Fruit fly (Drosophila melanogaster) whole organism, embryonic: ENCODE data around the gene peb.

ENCODE experiments used
- Abd-B ChIP-seq: fragments of 200-800 bp; sonication (Bioruptor generic); optimal IDR thresholded peaks from 2 replicates; lab custom pipeline; 2018; ENCODE audit warnings: missing biosample characterization, mild to moderate bottlenecking, missing genetic modification characterization, moderate library complexity
- Asciz ChIP-seq: fragments of 200-800 bp; sonication (Bioruptor generic); optimal IDR thresholded peaks from 2 replicates; lab custom pipeline; 2017; ENCODE audit warnings: missing biosample characterization, mild to moderate bottlenecking, missing genetic modification characterization, missing genetic modification reagents
- BEAF-32 ChIP-seq: fragments of 200-800 bp; sonication (Bioruptor generic); optimal IDR thresholded peaks from 3 replicates; lab custom pipeline; 2017; ENCODE audit warnings: missing biosample characterization, missing genetic modification characterization, mild to moderate bottlenecking, moderate library complexity, missing genetic modification reagents
- BtbVII ChIP-seq: fragments of 200-800 bp; sonication (Bioruptor generic); optimal IDR thresholded peaks from 3 replicates; lab custom pipeline; 2017; ENCODE audit warnings: missing biosample characterization, mild to moderate bottlenecking, missing genetic modification characterization
- Bteb2 ChIP-seq: fragments of 200-800 bp; sonication (Bioruptor generic); optimal IDR thresholded peaks from 2 replicates; lab custom pipeline; 2016; ENCODE audit warnings: missing biosample characterization, missing genetic modification characterization
- CG10321 ChIP-seq: fragments of 200-800 bp; sonication (Bioruptor generic); IDR thresholded peaks from 2 replicates; pipeline ENCODE4 v1.3.6; 2022; ENCODE audit warnings: missing biosample characterization, missing genetic modification characterization
- CG12391 ChIP-seq: fragments of 200-800 bp; sonication (Bioruptor generic); optimal IDR thresholded peaks from 3 replicates; lab custom pipeline; 2018; ENCODE audit warnings: missing biosample characterization, mild to moderate bottlenecking, missing genetic modification characterization, moderate library complexity
- CG13624 ChIP-seq: fragments of 200-800 bp; sonication (Bioruptor generic); optimal IDR thresholded peaks from 2 replicates; lab custom pipeline; 2016; ENCODE audit warnings: missing biosample characterization, missing genetic modification characterization
- CG15011 ChIP-seq: fragments of 200-800 bp; sonication (Bioruptor generic); optimal IDR thresholded peaks from 3 replicates; lab custom pipeline; 2018; ENCODE audit warnings: missing biosample characterization, mild to moderate bottlenecking, missing genetic modification characterization
- CG2120 ChIP-seq: fragments of 200-800 bp; sonication (Bioruptor generic); optimal IDR thresholded peaks from 3 replicates; lab custom pipeline; 2016; ENCODE audit warnings: missing biosample characterization, missing genetic modification characterization
- CG2199 ChIP-seq: fragments of 200-800 bp; sonication (Bioruptor generic); IDR thresholded peaks from 3 replicates; pipeline ENCODE4 v1.3.6; 2022; ENCODE audit warnings: missing biosample characterization, missing genetic modification characterization
- CG32532 ChIP-seq: fragments of 200-800 bp; sonication (Bioruptor generic); IDR thresholded peaks from 2 replicates; pipeline ENCODE4 v1.3.6; 2022; ENCODE audit warnings: missing biosample characterization, missing genetic modification characterization
- CG3407 ChIP-seq: fragments of 200-800 bp; sonication (Bioruptor generic); optimal IDR thresholded peaks from 2 replicates; lab custom pipeline; 2018; ENCODE audit warnings: missing biosample characterization, mild to moderate bottlenecking, missing genetic modification characterization
- CG34224 ChIP-seq: fragments of 200-800 bp; sonication (Bioruptor generic); IDR thresholded peaks from 3 replicates; pipeline ENCODE4 v1.3.6; 2022; ENCODE audit warnings: missing biosample characterization, missing genetic modification characterization; ENCODE audit not compliant: partially characterized antibody
- CG4282 ChIP-seq: fragments of 200-800 bp; sonication (Bioruptor generic); optimal IDR thresholded peaks from 2 replicates; lab custom pipeline; 2016; ENCODE audit warnings: missing biosample characterization, missing genetic modification characterization
- CG4360 ChIP-seq: fragments of 200-800 bp; sonication (Bioruptor generic); IDR thresholded peaks from 2 replicates; pipeline ENCODE4 v1.3.6; 2022; ENCODE audit warnings: missing biosample characterization, missing genetic modification characterization
- CG7745 ChIP-seq: fragments of 200-800 bp; sonication (Bioruptor generic); optimal IDR thresholded peaks from 2 replicates; lab custom pipeline; 2018; ENCODE audit warnings: missing biosample characterization, mild to moderate bottlenecking, missing genetic modification characterization, moderate library complexity
- CG7963 ChIP-seq: fragments of 200-800 bp; sonication (Bioruptor generic); IDR thresholded peaks from 3 replicates; pipeline ENCODE4 v1.3.6; 2022; ENCODE audit warnings: missing biosample characterization, missing genetic modification characterization; ENCODE audit not compliant: partially characterized antibody
- Camta ChIP-seq: fragments of 200-800 bp; sonication (Bioruptor generic); optimal IDR thresholded peaks from 2 replicates; lab custom pipeline; 2016; ENCODE audit warnings: missing biosample characterization, missing genetic modification characterization
- Dll ChIP-seq: fragments of 200-800 bp; sonication (Bioruptor generic); IDR thresholded peaks from 4 replicates; pipeline ENCODE4 v1.3.6; 2022; ENCODE audit warnings: missing biosample characterization, missing genetic modification characterization; ENCODE audit not compliant: partially characterized antibody
- Eip74EF ChIP-seq, 2 experiments: fragments of 200-800 bp in 1 of 2; fragments of >200 bp in 1 of 2; sonication (Bioruptor generic) in 1 of 2; optimal IDR thresholded peaks; 2 replicates each; lab custom pipeline; 2017 to 2019; ENCODE audit warnings: missing biosample characterization in 2 of 2, missing genetic modification characterization in 2 of 2, mild to moderate bottlenecking in 1 of 2, moderate library complexity in 1 of 2
- HLHmδ ChIP-seq: fragments of 200-800 bp; sonication (Bioruptor generic); optimal IDR thresholded peaks from 2 replicates; lab custom pipeline; 2018; ENCODE audit warnings: missing biosample characterization, mild to moderate bottlenecking, missing genetic modification characterization, moderate library complexity
- HmgZ ChIP-seq: fragments of 200-800 bp; sonication (Bioruptor generic); optimal IDR thresholded peaks from 2 replicates; lab custom pipeline; 2018; ENCODE audit warnings: missing biosample characterization, mild to moderate bottlenecking, missing genetic modification characterization
- Hmx ChIP-seq: fragments of 200-800 bp; sonication (Bioruptor generic); optimal IDR thresholded peaks from 2 replicates; lab custom pipeline; 2016; ENCODE audit warnings: missing biosample characterization, missing genetic modification characterization
- Jarid2 ChIP-seq: fragments of 200-800 bp; sonication (Bioruptor generic); optimal IDR thresholded peaks from 3 replicates; lab custom pipeline; 2017; ENCODE audit warnings: mild to moderate bottlenecking, missing biosample characterization, missing genetic modification reagents, missing genetic modification characterization
- Lim3 ChIP-seq: fragments of 200-800 bp; sonication (Bioruptor generic); IDR thresholded peaks from 2 replicates; pipeline ENCODE4 v1.3.6; 2022; ENCODE audit warnings: missing biosample characterization, missing genetic modification characterization
- Mes4 ChIP-seq: fragments of 200-800 bp; sonication (Bioruptor generic); optimal IDR thresholded peaks from 2 replicates; lab custom pipeline; 2016; ENCODE audit warnings: missing biosample characterization, missing genetic modification characterization
- Pdp1 ChIP-seq, 2 experiments: fragments of 200-800 bp; sonication (Bioruptor generic); optimal IDR thresholded peaks; 3 replicates each; lab custom pipeline; 2016; ENCODE audit warnings: missing biosample characterization in 2 of 2, missing genetic modification characterization in 2 of 2, mild to moderate bottlenecking in 1 of 2, moderate library complexity in 1 of 2
- Sox100B ChIP-seq: fragments of 200-800 bp; sonication (Bioruptor generic); optimal IDR thresholded peaks from 3 replicates; lab custom pipeline; 2018; ENCODE audit warnings: missing biosample characterization, mild to moderate bottlenecking, missing genetic modification characterization
- TFAM ChIP-seq: fragments of 200-800 bp; sonication (Bioruptor generic); optimal IDR thresholded peaks from 2 replicates; lab custom pipeline; 2017; ENCODE audit warnings: missing biosample characterization, missing genetic modification characterization, inconsistent platforms
- ab ChIP-seq: fragments of 200-800 bp; sonication (Bioruptor generic); optimal IDR thresholded peaks from 2 replicates; lab custom pipeline; 2016; ENCODE audit warnings: missing biosample characterization, missing genetic modification characterization
- amos ChIP-seq: fragments of 200-800 bp; sonication (Bioruptor generic); IDR thresholded peaks from 2 replicates; pipeline ENCODE4 v1.3.6; 2022; ENCODE audit warnings: missing biosample characterization, missing genetic modification characterization; ENCODE audit not compliant: partially characterized antibody
- emc ChIP-seq: fragments of 200-800 bp; sonication (Bioruptor generic); optimal IDR thresholded peaks from 2 replicates; lab custom pipeline; 2016; ENCODE audit warnings: missing biosample characterization, missing genetic modification characterization
- grau ChIP-seq: fragments of 200-800 bp; optimal IDR thresholded peaks from 3 replicates; lab custom pipeline; 2019; ENCODE audit warnings: missing biosample characterization, mild to moderate bottlenecking, missing genetic modification characterization, moderate library complexity
- ham ChIP-seq: fragments of 200-800 bp; sonication (Bioruptor generic); IDR thresholded peaks from 2 replicates; pipeline ENCODE4 v1.3.6; 2022; ENCODE audit warnings: missing biosample characterization, missing genetic modification characterization
- her ChIP-seq: fragments of 200-800 bp; sonication (Bioruptor generic); optimal IDR thresholded peaks from 2 replicates; lab custom pipeline; 2016; ENCODE audit warnings: missing biosample characterization, missing genetic modification characterization
- mirr ChIP-seq: fragments of 200-800 bp; sonication (Bioruptor generic); optimal IDR thresholded peaks from 3 replicates; lab custom pipeline; 2018; ENCODE audit warnings: missing biosample characterization, mild to moderate bottlenecking, missing genetic modification characterization
- nmo ChIP-seq: fragments of 200-800 bp; sonication (Bioruptor generic); optimal IDR thresholded peaks from 2 replicates; lab custom pipeline; 2018; ENCODE audit warnings: missing biosample characterization, mild to moderate bottlenecking, missing genetic modification characterization, moderate library complexity
- otp ChIP-seq: fragments of 200-800 bp; sonication (Bioruptor generic); IDR thresholded peaks from 3 replicates; pipeline ENCODE4, ENCODE4 v1.3.6; 2022; ENCODE audit warnings: missing biosample characterization, missing genetic modification characterization
- phol ChIP-seq: fragments of 200-800 bp; sonication (Bioruptor generic); optimal IDR thresholded peaks from 3 replicates; lab custom pipeline; 2018; ENCODE audit warnings: missing biosample characterization, mild to moderate bottlenecking, missing genetic modification characterization, moderate library complexity
- ranshi ChIP-seq: fragments of 200-800 bp; sonication (Bioruptor generic); IDR thresholded peaks from 2 replicates; pipeline ENCODE4 v1.3.6; 2022; ENCODE audit warnings: missing biosample characterization, missing genetic modification characterization
- ro ChIP-seq: fragments of 200-800 bp; sonication (Bioruptor generic); IDR thresholded peaks from 2 replicates; pipeline ENCODE4 v1.3.6; 2022; ENCODE audit warnings: missing biosample characterization, missing genetic modification characterization
- run ChIP-seq: fragments of 200-800 bp; sonication (Bioruptor generic); optimal IDR thresholded peaks from 3 replicates; lab custom pipeline; 2018; ENCODE audit warnings: missing biosample characterization, mild to moderate bottlenecking, missing genetic modification characterization
- sc ChIP-seq, 3 experiments: fragments of >200 bp in 2 of 3; fragments of 200-800 bp in 1 of 3; sonication (Bioruptor generic) in 1 of 3; optimal IDR thresholded peaks; 2 replicates in 2 of 3; 3 replicates in 1 of 3; lab custom pipeline; 2017; ENCODE audit warnings: mild to moderate bottlenecking in 1 of 3, missing biosample characterization in 1 of 3, missing genetic modification characterization in 1 of 3, missing genetic modification reagents in 1 of 3
- sd ChIP-seq: fragments of 200-800 bp; sonication (Bioruptor generic); optimal IDR thresholded peaks from 3 replicates; lab custom pipeline; 2018; ENCODE audit warnings: missing biosample characterization, mild to moderate bottlenecking, missing genetic modification characterization, moderate library complexity
- sob ChIP-seq: fragments of 200-800 bp; sonication (Bioruptor generic); IDR thresholded peaks from 2 replicates; pipeline ENCODE4 v1.3.6; 2022; ENCODE audit warnings: missing biosample characterization, missing genetic modification characterization
- tio ChIP-seq: fragments of 200-800 bp; sonication (Bioruptor generic); optimal IDR thresholded peaks from 2 replicates; lab custom pipeline; 2017; ENCODE audit warnings: missing biosample characterization, missing genetic modification characterization, inconsistent platforms
- trem ChIP-seq: fragments of 200-800 bp; optimal IDR thresholded peaks from 3 replicates; lab custom pipeline; 2019; ENCODE audit warnings: missing biosample characterization, mild to moderate bottlenecking, missing genetic modification characterization, moderate library complexity
- tx ChIP-seq: fragments of 200-800 bp; sonication (Bioruptor generic); optimal IDR thresholded peaks from 2 replicates; lab custom pipeline; 2016; ENCODE audit warnings: missing biosample characterization, missing genetic modification characterization

peb gene

dm6 chrX:4635856-4636486 is 18.6 kb downstream of the peb start, which contains the start of the genes Alms1a and pon (continued):
- TF ChIP-seq Asciz (GFP tag; lab: Kevin White, UChicago) = no peak
- TF ChIP-seq phol (tag; lab: Kevin White, UChicago) = peak; percentile 79
- TF ChIP-seq trem (tag; lab: Kevin White, UChicago) = peak; percentile 17
- no peak for TF ChIP-seq Lim3
- TF ChIP-seq grau (tag; lab: Kevin White, UChicago) = no peak
- no peak for TF ChIP-seq otp (GFP tag; lab: Robert Waterston, UW)
- TF ChIP-seq emc (GFP tag; lab: Kevin White, UChicago) = no peak
- TF ChIP-seq CG4360 (GFP tag; lab: Robert Waterston, UW) = no peak
- TF ChIP-seq CG7963 (GFP tag; lab: Robert Waterston, UW) = peak; percentile 96
- no peak for TF ChIP-seq sd
- no peak for TF ChIP-seq CG3407
- TF ChIP-seq Bteb2 = no peak
- peak; percentile 53 for TF ChIP-seq BEAF-32 (GFP tag; lab: Kevin White, UChicago)
- TF ChIP-seq Abd-B = no peak
- TF ChIP-seq Eip74EF (GFP tag; optimal IDR thresholded peaks at IDR 0.05; lab: Kevin White, UChicago) = no peak
- TF ChIP-seq CG32532 (GFP tag; lab: Robert Waterston, UW) = no peak
- TF ChIP-seq CG34224 (GFP tag; lab: Robert Waterston, UW) = peak; percentile 95
- TF ChIP-seq amos (GFP tag; lab: Robert Waterston, UW) = peak; percentile 77; the same call in 1 of the 2 replicates
- peak; percentile 85 for TF ChIP-seq Dll
- TF ChIP-seq Camta (GFP tag; lab: Kevin White, UChicago) = no peak
- TF ChIP-seq tio (GFP tag; lab: Kevin White, UChicago) = no peak
- no peak for TF ChIP-seq CG2120
- TF ChIP-seq TFAM (GFP tag; lab: Kevin White, UChicago) = no peak
- TF ChIP-seq ab = no peak
- TF ChIP-seq Sox100B (GFP tag; lab: Kevin White, UChicago) = no peak
- TF ChIP-seq tx (GFP tag; lab: Kevin White, UChicago) = no peak
- TF ChIP-seq ranshi (GFP tag; lab: Robert Waterston, UW) = no peak
- no peak for TF ChIP-seq ro (GFP tag; lab: Robert Waterston, UW)
- TF ChIP-seq CG7745 = no peak
- no peak for TF ChIP-seq ham (GFP tag; lab: Robert Waterston, UW)
- TF ChIP-seq nmo = no peak
- no peak for TF ChIP-seq CG15011 (GFP tag; lab: Kevin White, UChicago)
- no peak for TF ChIP-seq sc (optimal IDR thresholded peaks at IDR 0.05; lab: Kevin White, UChicago)
- no peak for TF ChIP-seq sc (GFP tag; optimal IDR thresholded peaks at IDR 0.05; lab: Kevin White, UChicago)
- no peak for TF ChIP-seq Hmx (GFP tag; lab: Kevin White, UChicago)
- no peak for TF ChIP-seq HmgZ
- no peak for TF ChIP-seq Mes4 (GFP tag; lab: Kevin White, UChicago)
- no peak for TF ChIP-seq CG4282 (GFP tag; lab: Kevin White, UChicago)
- TF ChIP-seq her (GFP tag; lab: Kevin White, UChicago) = no peak
- no peak for TF ChIP-seq BtbVII (GFP tag; lab: Kevin White, UChicago)
- no peak for TF ChIP-seq HLHmδ (GFP tag; lab: Kevin White, UChicago)
- no peak for TF ChIP-seq run
- no peak for TF ChIP-seq sob
- TF ChIP-seq CG2199 (GFP tag; lab: Robert Waterston, UW) = no peak
- TF ChIP-seq mirr (GFP tag; lab: Kevin White, UChicago) = no peak
- TF ChIP-seq CG10321 (GFP tag; lab: Robert Waterston, UW) = no peak
- TF ChIP-seq Pdp1 (GFP tag; optimal IDR thresholded peaks at IDR 0.05; lab: Kevin White, UChicago) = no peak
- no peak for TF ChIP-seq CG12391 (tag; lab: Kevin White, UChicago)
- no peak for TF ChIP-seq CG13624 (GFP tag; lab: Kevin White, UChicago)
- no peak for TF ChIP-seq Jarid2 (GFP tag; lab: Kevin White, UChicago)
